Fruit fly (Drosophila melanogaster) whole organism, prepupa: ENCODE data around the gene CG6000.
A peak's percentile ranks its signal among the peaks of the same experiment; 100 is the strongest.

Source experiments
- Blimp-1 ChIP-seq: fragments of 200-800 bp; sonication (Bioruptor generic); optimal IDR thresholded peaks from 3 replicates; lab custom pipeline; 2017; ENCODE audit warnings: missing biosample characterization, missing genetic modification characterization, mild to moderate bottlenecking, moderate library complexity, missing genetic modification reagents
- CG10631 ChIP-seq: fragments of 200-800 bp; sonication (Bioruptor generic); optimal IDR thresholded peaks from 2 replicates; lab custom pipeline; 2016; ENCODE audit warnings: missing biosample characterization, missing genetic modification characterization
- CG10669 ChIP-seq: fragments of 200-800 bp; sonication (Bioruptor generic); optimal IDR thresholded peaks from 3 replicates; lab custom pipeline; 2018; ENCODE audit warnings: missing biosample characterization, mild to moderate bottlenecking, missing genetic modification characterization, moderate library complexity
- CG11294 ChIP-seq: fragments of 200-800 bp; sonication (Bioruptor generic); IDR thresholded peaks from 2 replicates; pipeline ENCODE4 v1.3.6; 2022; ENCODE audit warnings: missing biosample characterization, missing genetic modification characterization
- CG11762 ChIP-seq: fragments of 200-800 bp; sonication (Bioruptor generic); optimal IDR thresholded peaks from 3 replicates; lab custom pipeline; 2016; ENCODE audit warnings: missing biosample characterization, missing genetic modification characterization; ENCODE audit not compliant: insufficient read depth
- CG11902 ChIP-seq: fragments of 200-800 bp; sonication (Bioruptor generic); optimal IDR thresholded peaks from 3 replicates; lab custom pipeline; 2016; ENCODE audit warnings: missing biosample characterization, missing genetic modification characterization
- CG15336 ChIP-seq: fragments of 200-800 bp; sonication (Bioruptor generic); IDR thresholded peaks from 2 replicates; pipeline ENCODE4 v1.3.6; 2022; ENCODE audit warnings: missing biosample characterization, missing genetic modification characterization
- CG1621 ChIP-seq: fragments of 200-800 bp; sonication (Bioruptor generic); optimal IDR thresholded peaks from 3 replicates; lab custom pipeline; 2018; ENCODE audit warnings: missing biosample characterization, mild to moderate bottlenecking, missing genetic modification characterization
- CG16779 ChIP-seq: fragments of 200-800 bp; sonication (Bioruptor generic); optimal IDR thresholded peaks from 3 replicates; lab custom pipeline; 2017; ENCODE audit warnings: missing biosample characterization, mild to moderate bottlenecking, missing genetic modification characterization
- CG3032 ChIP-seq: fragments of 200-800 bp; optimal IDR thresholded peaks from 2 replicates; lab custom pipeline; 2019; ENCODE audit warnings: missing biosample characterization, mild to moderate bottlenecking, missing genetic modification characterization, moderate library complexity
- CG32006 ChIP-seq: fragments of 200-800 bp; sonication (Bioruptor generic); optimal IDR thresholded peaks from 3 replicates; lab custom pipeline; 2017; ENCODE audit warnings: missing biosample characterization, mild to moderate bottlenecking, missing genetic modification characterization
- CG34406 ChIP-seq: fragments of 200-800 bp; sonication (Bioruptor generic); optimal IDR thresholded peaks from 3 replicates; lab custom pipeline; 2016; ENCODE audit warnings: missing biosample characterization, missing genetic modification characterization
- CG4318 ChIP-seq: fragments of 200-800 bp; sonication (Bioruptor generic); optimal IDR thresholded peaks from 3 replicates; lab custom pipeline; 2017; ENCODE audit warnings: missing biosample characterization, mild to moderate bottlenecking, missing genetic modification characterization
- CG6163 ChIP-seq: fragments of 200-800 bp; sonication (Bioruptor generic); IDR thresholded peaks from 3 replicates; pipeline ENCODE4 v1.3.6; 2022; ENCODE audit warnings: missing biosample characterization, missing genetic modification characterization
- CG6276 ChIP-seq: fragments of 200-800 bp; sonication (Bioruptor generic); optimal IDR thresholded peaks from 2 replicates; lab custom pipeline; 2017; ENCODE audit warnings: missing biosample characterization, mild to moderate bottlenecking, missing genetic modification characterization
- CG6792 ChIP-seq: fragments of 200-800 bp; sonication (Bioruptor generic); optimal IDR thresholded peaks from 3 replicates; lab custom pipeline; 2016; ENCODE audit warnings: missing biosample characterization, missing genetic modification characterization
- CG6854 ChIP-seq: fragments of 200-800 bp; sonication (Bioruptor generic); optimal IDR thresholded peaks from 2 replicates; lab custom pipeline; 2017; ENCODE audit warnings: missing biosample characterization, mild to moderate bottlenecking, missing genetic modification characterization
- CG8119 ChIP-seq: fragments of 200-800 bp; sonication (Bioruptor generic); IDR thresholded peaks from 3 replicates; pipeline ENCODE4 v1.3.6; 2022; ENCODE audit warnings: missing biosample characterization, missing genetic modification characterization
- CG8319 ChIP-seq: fragments of 200-800 bp; sonication (Bioruptor generic); optimal IDR thresholded peaks from 3 replicates; lab custom pipeline; 2016; ENCODE audit warnings: missing biosample characterization, missing genetic modification characterization
- CG8632 ChIP-seq: fragments of 200-800 bp; sonication (Bioruptor generic); optimal IDR thresholded peaks from 3 replicates; lab custom pipeline; 2016; ENCODE audit warnings: missing biosample characterization, missing genetic modification characterization
- CG9139 ChIP-seq: fragments of 200-800 bp; sonication (Bioruptor generic); optimal IDR thresholded peaks from 3 replicates; lab custom pipeline; 2017; ENCODE audit warnings: missing biosample characterization, mild to moderate bottlenecking, missing genetic modification characterization
- Eip75B ChIP-seq: fragments of 200-800 bp; sonication (Bioruptor generic); optimal IDR thresholded peaks from 3 replicates; lab custom pipeline; 2016; ENCODE audit warnings: missing biosample characterization, missing genetic modification characterization
- Eip78C ChIP-seq: fragments of 200-800 bp; sonication (Bioruptor generic); peaks from one replicate; lab custom pipeline; 2016; ENCODE audit warnings: missing biosample characterization, missing genetic modification characterization
- Eip93F ChIP-seq: fragments of 200-800 bp; sonication (Bioruptor generic); optimal IDR thresholded peaks from 2 replicates; lab custom pipeline; 2016; ENCODE audit warnings: missing biosample characterization, mild to moderate bottlenecking, missing genetic modification characterization
- Ets96B ChIP-seq: fragments of 200-800 bp; optimal IDR thresholded peaks from 2 replicates; lab custom pipeline; 2019; ENCODE audit warnings: missing biosample characterization, mild to moderate bottlenecking, missing genetic modification characterization, moderate library complexity
- Gug ChIP-seq: fragments of 200-800 bp; sonication (Bioruptor generic); IDR thresholded peaks from 2 replicates; pipeline ENCODE4 v1.3.6; 2022; ENCODE audit warnings: missing biosample characterization, missing genetic modification characterization
- Hr38 ChIP-seq: sonication (Bioruptor generic); optimal IDR thresholded peaks from 2 replicates; lab custom pipeline; 2016; ENCODE audit warnings: missing biosample characterization, missing genetic modification characterization
- Hr4 ChIP-seq: fragments of 200-800 bp; sonication (Bioruptor generic); optimal IDR thresholded peaks from 3 replicates; lab custom pipeline; 2016; ENCODE audit warnings: missing biosample characterization, missing genetic modification characterization
- Lpt ChIP-seq: fragments of 200-800 bp; sonication (Bioruptor generic); optimal IDR thresholded peaks from 3 replicates; lab custom pipeline; 2016; ENCODE audit warnings: missing biosample characterization, missing genetic modification characterization
- Met ChIP-seq: fragments of 200-800 bp; sonication (Bioruptor generic); optimal IDR thresholded peaks from 3 replicates; lab custom pipeline; 2016; ENCODE audit warnings: missing biosample characterization, missing genetic modification characterization
- OdsH ChIP-seq: fragments of 200-800 bp; sonication (Bioruptor generic); optimal IDR thresholded peaks from 3 replicates; lab custom pipeline; 2016; ENCODE audit warnings: missing biosample characterization, missing genetic modification characterization
- Smox ChIP-seq: fragments of 200-800 bp; sonication (Bioruptor generic); optimal IDR thresholded peaks from 3 replicates; lab custom pipeline; 2016; ENCODE audit warnings: missing biosample characterization, missing genetic modification characterization
- Sox102F ChIP-seq: fragments of 200-800 bp; sonication (Bioruptor generic); optimal IDR thresholded peaks from 2 replicates; lab custom pipeline; 2016; ENCODE audit warnings: missing biosample characterization, mild to moderate bottlenecking, missing genetic modification characterization
- Sox14 ChIP-seq: fragments of 200-800 bp; sonication (Bioruptor generic); optimal IDR thresholded peaks from 3 replicates; lab custom pipeline; 2016; ENCODE audit warnings: missing biosample characterization, missing genetic modification characterization
- acj6 ChIP-seq: fragments of 200-800 bp; sonication (Bioruptor generic); optimal IDR thresholded peaks from 3 replicates; lab custom pipeline; 2016; ENCODE audit warnings: missing biosample characterization, missing genetic modification characterization
- dac ChIP-seq: fragments of 200-800 bp; sonication (Bioruptor generic); optimal IDR thresholded peaks from 2 replicates; lab custom pipeline; 2017; ENCODE audit warnings: missing biosample characterization, mild to moderate bottlenecking, missing genetic modification characterization
- dsx ChIP-seq: fragments of 200-800 bp; optimal IDR thresholded peaks from 3 replicates; lab custom pipeline; 2019; ENCODE audit warnings: missing biosample characterization, mild to moderate bottlenecking, missing genetic modification characterization, moderate library complexity; ENCODE audit not compliant: poor library complexity, severe bottlenecking
- eg ChIP-seq: fragments of 200-800 bp; sonication (Bioruptor generic); IDR thresholded peaks from 3 replicates; pipeline ENCODE4 v1.3.6; 2022; ENCODE audit warnings: missing biosample characterization, missing genetic modification characterization
- fkh ChIP-seq: fragments of 200-800 bp; sonication (Bioruptor generic); optimal IDR thresholded peaks from 3 replicates; lab custom pipeline; 2017; ENCODE audit warnings: missing biosample characterization, mild to moderate bottlenecking, missing genetic modification characterization, moderate library complexity
- lz ChIP-seq: fragments of 200-800 bp; sonication (Bioruptor generic); optimal IDR thresholded peaks from 3 replicates; lab custom pipeline; 2016; ENCODE audit warnings: missing biosample characterization, missing genetic modification characterization
- net ChIP-seq: fragments of 200-800 bp; sonication (Bioruptor generic); optimal IDR thresholded peaks from 3 replicates; lab custom pipeline; 2016; ENCODE audit warnings: missing biosample characterization, missing genetic modification characterization
- pdm3 ChIP-seq: fragments of 200-800 bp; sonication (Bioruptor generic); optimal IDR thresholded peaks from 3 replicates; lab custom pipeline; 2016; ENCODE audit warnings: missing biosample characterization, missing genetic modification characterization
- spab ChIP-seq: fragments of 200-800 bp; sonication (Bioruptor generic); optimal IDR thresholded peaks from 2 replicates; lab custom pipeline; 2017; ENCODE audit warnings: missing biosample characterization, mild to moderate bottlenecking, missing genetic modification characterization, missing genetic modification reagents
- ss ChIP-seq, 2 experiments: fragments of 200-800 bp; sonication (Bioruptor generic); optimal IDR thresholded peaks; 2 replicates in 1 of 2; 3 replicates in 1 of 2; lab custom pipeline; 2017 to 2018; ENCODE audit warnings: mild to moderate bottlenecking in 2 of 2, missing biosample characterization in 2 of 2, missing genetic modification characterization in 2 of 2, moderate library complexity in 1 of 2
- vri ChIP-seq: fragments of 200-800 bp; sonication (Bioruptor generic); optimal IDR thresholded peaks from 3 replicates; lab custom pipeline; 2016; ENCODE audit warnings: missing biosample characterization, mild to moderate bottlenecking, missing genetic modification characterization

The CG6000 gene

dm6 chr3R:24031825-24032523 lies 22.2 kb upstream of the CG6000 start, which contains the start of the genes KrT95D and Mettl3 (continued):
- no peak for TF ChIP-seq CG9139
- TF ChIP-seq fkh (GFP tag; lab: Kevin White, UChicago): peak; percentile 98
- peak; percentile 1 for TF ChIP-seq CG3032 (tag; lab: Kevin White, UChicago)
- no peak for TF ChIP-seq Eip93F
- no peak for TF ChIP-seq CG11762 (GFP tag; lab: Kevin White, UChicago)
- no peak for TF ChIP-seq net (GFP tag; lab: Kevin White, UChicago)
- no peak for TF ChIP-seq CG16779 (tag; lab: Kevin White, UChicago)
- TF ChIP-seq Gug (GFP tag; lab: Robert Waterston, UW): no peak
- TF ChIP-seq eg (GFP tag; lab: Robert Waterston, UW): no peak
- no peak for TF ChIP-seq Lpt (GFP tag; lab: Kevin White, UChicago)
- no peak for TF ChIP-seq Eip78C (GFP tag; lab: Kevin White, UChicago)
- no peak for TF ChIP-seq Blimp-1 (GFP tag; lab: Kevin White, UChicago)
- no peak for TF ChIP-seq CG6163
- TF ChIP-seq OdsH: no peak
- TF ChIP-seq dac: no peak
- TF ChIP-seq CG1621 (tag; lab: Kevin White, UChicago): no peak
- TF ChIP-seq acj6 (GFP tag; lab: Kevin White, UChicago): no peak
- TF ChIP-seq CG8119 (GFP tag; lab: Robert Waterston, UW): no peak
- TF ChIP-seq CG11294: no peak
- no peak for TF ChIP-seq spab (GFP tag; lab: Kevin White, UChicago)

- TF ChIP-seq Hr4: peak; percentile 80
- peak; percentile 73 for TF ChIP-seq Sox102F (GFP tag; lab: Kevin White, UChicago)
- no peak for TF ChIP-seq CG9139
- TF ChIP-seq Ets96B (tag; lab: Kevin White, UChicago): peak; percentile 46
- TF ChIP-seq vri (GFP tag; lab: Kevin White, UChicago): peak; percentile 30
- peak; percentile 50 for TF ChIP-seq CG6792 (GFP tag; lab: Kevin White, UChicago)
- TF ChIP-seq CG11294: peak; percentile 22; the same call in 1 of the 2 replicates
- peak; percentile 48 for TF ChIP-seq CG8319 (GFP tag; lab: Kevin White, UChicago)
- TF ChIP-seq dac: peak; percentile 46
- peak; percentile 54 for TF ChIP-seq CG1621 (tag; lab: Kevin White, UChicago)
- no peak for TF ChIP-seq CG6276 (GFP tag; lab: Kevin White, UChicago)
- peak; percentile 74 for TF ChIP-seq CG11902
- TF ChIP-seq acj6 (GFP tag; lab: Kevin White, UChicago): peak; percentile 71
- TF ChIP-seq CG34406 (GFP tag; lab: Kevin White, UChicago): peak; percentile 62
- TF ChIP-seq lz (GFP tag; lab: Kevin White, UChicago): peak; percentile 83
- no peak for TF ChIP-seq spab (GFP tag; lab: Kevin White, UChicago)
- no peak for TF ChIP-seq CG4318 (GFP tag; lab: Kevin White, UChicago)
- TF ChIP-seq ss (GFP tag; optimal IDR thresholded peaks at IDR 0.05; lab: Kevin White, UChicago): peak in 1 of 2 experiments; percentile 20
- peak; percentile 85 for TF ChIP-seq Eip78C (GFP tag; lab: Kevin White, UChicago)
- peak; percentile 74 for TF ChIP-seq Eip75B (GFP tag; lab: Kevin White, UChicago)
- no peak for TF ChIP-seq net (GFP tag; lab: Kevin White, UChicago)
- TF ChIP-seq CG15336: peak; percentile 46; the same call in 1 of the 2 replicates
- TF ChIP-seq CG8632 (GFP tag; lab: Kevin White, UChicago): peak; percentile 50
- TF ChIP-seq CG6163: peak; percentile 70
- peak; percentile 67 for TF ChIP-seq Sox14
- no peak for TF ChIP-seq Hr38 (GFP tag; lab: Kevin White, UChicago)
- TF ChIP-seq CG6854: no peak
- TF ChIP-seq CG16779 (tag; lab: Kevin White, UChicago): no peak
- no peak for TF ChIP-seq CG10669
- peak; percentile 15 for TF ChIP-seq dsx (GFP tag; lab: Kevin White, UChicago)
- TF ChIP-seq Smox: no peak
- peak; percentile 62 for TF ChIP-seq Gug (GFP tag; lab: Robert Waterston, UW)
- TF ChIP-seq fkh (GFP tag; lab: Kevin White, UChicago): peak; percentile 40
- peak; percentile 85 for TF ChIP-seq CG10631
- TF ChIP-seq Eip93F: no peak
- peak; percentile 64 for TF ChIP-seq Met (GFP tag; lab: Kevin White, UChicago)
- TF ChIP-seq pdm3 (GFP tag; lab: Kevin White, UChicago): peak; percentile 68
- TF ChIP-seq CG32006 (GFP tag; lab: Kevin White, UChicago): peak; percentile 67
- TF ChIP-seq Lpt (GFP tag; lab: Kevin White, UChicago): peak; percentile 18
- TF ChIP-seq Blimp-1 (GFP tag; lab: Kevin White, UChicago): no peak
Measured at dm6 chr3R:24037538-24038265, 16.5 kb upstream of the CG6000 start, which contains the start of gene spas. Gene spas, plus strand, starts transcription at chr3R:24038215.
